Worm (Caenorhabditis elegans): ENCODE measurements around the gene djr-1.2.

DNA sequence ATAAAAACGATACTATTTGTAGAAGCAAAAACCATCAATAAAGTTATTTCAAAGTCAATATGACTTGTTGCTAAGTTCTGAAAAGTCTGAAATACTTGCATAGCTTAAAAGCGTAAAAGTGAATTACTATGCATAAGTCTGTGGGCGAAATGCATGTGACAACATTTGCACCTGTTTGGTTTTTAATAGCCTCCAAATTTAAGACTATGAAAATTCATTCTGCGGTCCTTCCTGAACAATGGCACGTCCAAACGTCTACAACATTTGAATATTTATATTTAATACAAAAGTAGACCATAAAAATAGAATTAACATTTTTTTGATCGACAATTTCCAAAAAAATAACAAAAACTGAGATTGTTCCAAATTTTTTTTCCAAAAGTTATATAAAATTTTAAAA is 33.1 kb downstream of the djr-1.2 start, which contains the start of gene K09D9.14:
- TF ChIP-seq nhr-11 (tag; optimal IDR thresholded peaks at IDR 0.05) (no peak), nhr-19 (GFP tag; conservative IDR thresholded peaks at IDR 0.05) (no peak), ama-1 (optimal IDR thresholded peaks at IDR 0.05) (no peak), nhr-12 (tag; optimal IDR thresholded peaks at IDR 0.05) (no peak), zag-1 (tag; optimal IDR thresholded peaks at IDR 0.05) (no peak), lin-13 (GFP tag; optimal IDR thresholded peaks at IDR 0.05) (no peak), ztf-11 (tag; optimal IDR thresholded peaks at IDR 0.05) (no peak)
